Worm (Caenorhabditis elegans): ENCODE measurements around the gene Y73B6BL.288.

The Y73B6BL.288 gene

DNA sequence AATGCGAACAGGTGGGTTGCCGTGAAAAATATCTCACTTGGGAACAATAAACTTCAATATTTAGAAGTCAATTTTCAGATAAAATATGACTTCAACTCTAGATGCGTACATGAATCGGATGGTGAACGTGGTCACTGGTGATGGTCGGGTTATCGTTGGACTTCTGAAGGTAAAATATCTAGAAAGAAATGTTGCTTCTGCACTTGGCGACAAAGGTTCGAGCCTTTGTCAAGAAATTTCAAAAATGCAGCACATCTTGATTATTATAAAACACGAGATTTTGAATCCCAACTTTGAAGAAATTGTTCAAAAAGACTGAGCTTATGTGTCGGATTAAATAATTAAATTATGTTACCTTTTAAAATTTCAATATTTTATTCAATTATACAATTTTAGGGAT, 15.9 kb downstream of the Y73B6BL.288 start, which contains the start of gene lsm-8:
Gene lsm-8, plus strand, starts transcription at position 79 of the 400 bp plus-strand sequence.
- no peak for TF ChIP-seq ceh-9 (tag; optimal IDR thresholded peaks at IDR 0.05)
- no peak for TF ChIP-seq nhr-43 (tag; optimal IDR thresholded peaks at IDR 0.05; ENCODE audit: poor library complexity, severe bottlenecking)
- no peak for TF ChIP-seq jun-1 (tag; optimal IDR thresholded peaks at IDR 0.05)

DNA sequence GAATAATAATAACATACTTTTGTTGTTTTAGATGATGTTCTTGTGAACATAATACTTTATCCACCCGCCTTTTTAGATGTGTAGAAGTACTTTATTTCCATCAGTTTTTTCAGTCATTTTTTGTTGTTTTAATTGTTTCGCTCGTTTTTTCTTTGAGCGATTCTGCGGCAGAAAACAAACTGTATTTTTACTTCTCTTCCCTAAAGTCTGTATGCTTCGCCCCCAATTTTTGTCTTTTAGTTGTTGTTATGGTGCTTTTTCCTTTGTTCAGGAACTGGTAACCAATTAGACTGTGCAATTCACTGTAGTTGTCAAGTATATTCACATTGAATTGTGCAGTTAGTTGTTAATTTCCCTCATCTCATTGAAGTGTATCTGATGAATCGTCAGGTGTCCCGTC, 16.6 kb downstream of the Y73B6BL.288 start:
- TF ChIP-seq ztf-4 (tag; optimal IDR thresholded peaks at IDR 0.05) (no peak), ztf-11 (tag; optimal IDR thresholded peaks at IDR 0.05) (no peak), snpc-4 (tag; optimal IDR thresholded peaks at IDR 0.05) (no peak), lin-15B (tag; optimal IDR thresholded peaks at IDR 0.05) (no peak), aly-2 (tag; optimal IDR thresholded peaks at IDR 0.05) (no peak), nhr-25 (tag; optimal IDR thresholded peaks at IDR 0.05) (no peak), pha-4 (tag; optimal IDR thresholded peaks at IDR 0.05) (no peak), nhr-23 (tag; optimal IDR thresholded peaks at IDR 0.05) (no peak), egl-5 (tag; optimal IDR thresholded peaks at IDR 0.05) (no peak), unc-39 (tag; optimal IDR thresholded peaks at IDR 0.05) (no peak), tbx-2 (tag; optimal IDR thresholded peaks at IDR 0.05) (no peak), ceh-9 (tag; optimal IDR thresholded peaks at IDR 0.05) (no peak), lin-39 (tag; optimal IDR thresholded peaks at IDR 0.05) (no peak), jun-1 (tag; optimal IDR thresholded peaks at IDR 0.05) (no peak), eor-1 (tag; optimal IDR thresholded peaks at IDR 0.05) (no peak), lsy-12 (tag; optimal IDR thresholded peaks at IDR 0.05) (no peak), R02D3.7 (tag; optimal IDR thresholded peaks at IDR 0.05) (no peak)

DNA sequence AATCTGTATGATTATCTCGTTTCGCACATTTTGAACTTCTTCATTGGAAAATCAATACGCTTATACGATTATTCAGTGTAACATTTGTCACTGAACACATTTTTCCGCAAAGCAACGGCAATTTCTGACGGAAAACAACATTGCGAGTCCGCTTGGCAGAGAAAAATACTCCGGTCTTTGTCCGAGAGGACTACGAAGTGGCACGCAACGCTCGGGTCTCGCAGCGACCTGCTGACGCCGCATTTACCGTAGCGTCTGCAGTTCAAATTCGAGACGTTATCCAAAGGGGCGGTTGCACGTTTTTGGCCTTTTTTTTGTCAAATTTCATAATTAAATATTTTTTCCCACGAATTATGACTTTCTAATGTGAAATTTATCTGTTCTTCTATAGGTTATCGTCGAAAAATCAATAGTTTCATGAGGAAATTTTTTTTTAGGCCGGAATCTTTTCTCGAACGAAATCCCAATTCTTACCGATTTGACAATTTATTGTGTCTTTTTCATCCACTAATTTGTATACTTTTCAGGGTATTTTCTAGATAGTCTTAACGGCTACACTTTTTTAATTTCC, 18.6 kb downstream of the Y73B6BL.288 start, which contains the start of gene sqd-1:
Gene sqd-1, plus strand, starts transcription at position 521 of the 571 bp plus-strand sequence.
- TF ChIP-seq nhr-67 (tag; optimal IDR thresholded peaks at IDR 0.05): no peak
- TF ChIP-seq nhr-12 (tag; optimal IDR thresholded peaks at IDR 0.05): no peak
- TF ChIP-seq ceh-28 (tag; optimal IDR thresholded peaks at IDR 0.05): peak; percentile 84
- peak; percentile 83 for TF ChIP-seq pqm-1 (tag; optimal IDR thresholded peaks at IDR 0.05)
- TF ChIP-seq nhr-28 (tag; optimal IDR thresholded peaks at IDR 0.05): no peak
- no peak for TF ChIP-seq sea-2 (GFP tag; optimal IDR thresholded peaks at IDR 0.05)
- TF ChIP-seq hmg-11 (tag; optimal IDR thresholded peaks at IDR 0.05): peak; percentile 92
- TF ChIP-seq elt-2 (tag; optimal IDR thresholded peaks at IDR 0.05): peak; percentile 79
- peak; percentile 55 for TF ChIP-seq elt-1 (tag; optimal IDR thresholded peaks at IDR 0.05)
- peak; percentile 96 for TF ChIP-seq R02D3.7 (tag; optimal IDR thresholded peaks at IDR 0.05)
- no peak for TF ChIP-seq ceh-16 (tag; optimal IDR thresholded peaks at IDR 0.05)
- TF ChIP-seq skn-1 (tag; optimal IDR thresholded peaks at IDR 0.05): peak; percentile 73
- TF ChIP-seq elt-3 (tag; optimal IDR thresholded peaks at IDR 0.05): peak in 1 of 3 experiments; percentile 89
- TF ChIP-seq ztf-4 (tag; optimal IDR thresholded peaks at IDR 0.05): peak; percentile 76
- peak; percentile 99 for TF ChIP-seq lin-39 (tag; optimal IDR thresholded peaks at IDR 0.05)
- TF ChIP-seq tbx-2 (tag; optimal IDR thresholded peaks at IDR 0.05): peak; percentile 90
- TF ChIP-seq nhr-25 (tag; optimal IDR thresholded peaks at IDR 0.05): peak; percentile 98
- TF ChIP-seq zag-1 (tag; optimal IDR thresholded peaks at IDR 0.05): peak; percentile 57
- no peak for TF ChIP-seq mml-1 (tag; optimal IDR thresholded peaks at IDR 0.05)
- peak; percentile 92 for TF ChIP-seq jun-1 (tag; optimal IDR thresholded peaks at IDR 0.05)
- no peak for TF ChIP-seq daf-12 (tag; optimal IDR thresholded peaks at IDR 0.05)
- no peak for TF ChIP-seq aly-2 (tag; optimal IDR thresholded peaks at IDR 0.05)
- TF ChIP-seq ZK546.5 (tag; optimal IDR thresholded peaks at IDR 0.05): peak; percentile 100
- no peak for TF ChIP-seq fos-1 (tag; optimal IDR thresholded peaks at IDR 0.05)
- peak; percentile 37 for TF ChIP-seq nhr-77 (tag; optimal IDR thresholded peaks at IDR 0.05)
- TF ChIP-seq fkh-2 (tag; optimal IDR thresholded peaks at IDR 0.05): no peak
- TF ChIP-seq snpc-4 (tag; optimal IDR thresholded peaks at IDR 0.05): peak; percentile 86
- TF ChIP-seq ceh-9 (tag; optimal IDR thresholded peaks at IDR 0.05): no peak
- peak; percentile 79 for TF ChIP-seq fkh-10 (GFP tag; optimal IDR thresholded peaks at IDR 0.05)
- no peak for TF ChIP-seq unc-39 (tag; optimal IDR thresholded peaks at IDR 0.05)
- peak; percentile 83 for TF ChIP-seq ceh-82 (tag; optimal IDR thresholded peaks at IDR 0.05)
- peak; percentile 59 for TF ChIP-seq unc-62 (GFP tag; optimal IDR thresholded peaks at IDR 0.05)
- TF ChIP-seq nhr-23 (tag; optimal IDR thresholded peaks at IDR 0.05): peak; percentile 98
- peak; percentile 96 for TF ChIP-seq nhr-43 (tag; optimal IDR thresholded peaks at IDR 0.05; ENCODE audit: poor library complexity, severe bottlenecking)
- TF ChIP-seq nfya-1 (tag; optimal IDR thresholded peaks at IDR 0.05; ENCODE audit: insufficient read depth): peak; percentile 98
- peak; percentile 15 for TF ChIP-seq mdl-1 (tag; optimal IDR thresholded peaks at IDR 0.05)
- peak; percentile 97 for TF ChIP-seq lin-15B (tag; optimal IDR thresholded peaks at IDR 0.05)
- TF ChIP-seq lsy-12 (tag; optimal IDR thresholded peaks at IDR 0.05): peak; percentile 98
- no peak for TF ChIP-seq nhr-237 (tag; optimal IDR thresholded peaks at IDR 0.05)
- peak; percentile 78 for TF ChIP-seq nhr-11 (tag; optimal IDR thresholded peaks at IDR 0.05)
- peak; percentile 96 for TF ChIP-seq egl-5 (tag; optimal IDR thresholded peaks at IDR 0.05)
- TF ChIP-seq eor-1 (tag; optimal IDR thresholded peaks at IDR 0.05): no peak
- TF ChIP-seq ztf-11 (tag; optimal IDR thresholded peaks at IDR 0.05): no peak
- TF ChIP-seq nhr-76 (tag; optimal IDR thresholded peaks at IDR 0.05): peak; percentile 1
- peak; percentile 78 for TF ChIP-seq egl-27 (tag; optimal IDR thresholded peaks at IDR 0.05)
- peak; percentile 39 for TF ChIP-seq ama-1 (optimal IDR thresholded peaks at IDR 0.05)
